Worm (Caenorhabditis elegans): ENCODE measurements around the gene col-77.

DNA sequence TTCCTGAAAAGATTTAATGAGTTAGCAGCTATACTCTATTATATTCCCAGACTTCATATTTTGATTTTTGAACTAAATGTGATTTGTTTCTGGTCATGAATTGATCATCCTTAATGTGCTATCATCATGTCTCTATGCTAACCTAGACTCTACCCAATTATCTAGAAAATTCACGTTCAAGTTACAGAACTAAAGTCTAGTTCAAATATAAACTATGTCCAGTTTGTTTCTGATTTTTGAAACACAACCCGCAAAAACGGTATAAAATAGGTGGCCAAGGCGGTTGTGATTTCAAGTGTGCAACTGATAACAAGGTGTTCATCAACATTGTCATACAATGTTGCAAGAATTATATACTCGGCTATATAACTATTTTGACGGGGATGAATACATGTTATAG is 31.6 kb upstream of the col-77 start, which contains the start of gene F49E12.10:
- no peak for TF ChIP-seq bed-3 (GFP tag; optimal IDR thresholded peaks at IDR 0.05)
- no peak for TF ChIP-seq tbx-8 (GFP tag; optimal IDR thresholded peaks at IDR 0.05)
- no peak for TF ChIP-seq unc-62 (GFP tag; optimal IDR thresholded peaks at IDR 0.05)
- TF ChIP-seq hlh-1 (tag; optimal IDR thresholded peaks at IDR 0.05) = no peak
- TF ChIP-seq nhr-28 (tag; optimal IDR thresholded peaks at IDR 0.05) = no peak
- no peak for TF ChIP-seq blmp-1 (tag; optimal IDR thresholded peaks at IDR 0.05)
- no peak for TF ChIP-seq lin-13 (tag; optimal IDR thresholded peaks at IDR 0.05)
- TF ChIP-seq ces-1 (GFP tag; optimal IDR thresholded peaks at IDR 0.05) = no peak
